Worm (Caenorhabditis elegans) whole organism, L1 larva: ENCODE results near the gene D2023.6.

Experiments used
- C34B4.2 ChIP-seq: sonication (generic microtip); optimal IDR thresholded peaks from 2 replicates; lab custom pipeline; 2017; ENCODE audit warnings: mild to moderate bottlenecking, missing genetic modification characterization, missing compliant biosample characterization
- F16B12.6 ChIP-seq: fragments of 150-350 bp; optimal IDR thresholded peaks from 2 replicates; lab custom pipeline; 2014; ENCODE audit warnings: missing biosample characterization, missing genetic modification characterization
- aha-1 ChIP-seq: fragments of 150-350 bp; optimal IDR thresholded peaks from 2 replicates; lab custom pipeline; 2014; ENCODE audit warnings: missing biosample characterization, missing genetic modification characterization
- aly-2 ChIP-seq: fragments of 150-350 bp; optimal IDR thresholded peaks from 2 replicates; lab custom pipeline; 2014; ENCODE audit warnings: missing biosample characterization, missing genetic modification characterization
- ceh-63 ChIP-seq: fragments of 200-800 bp; sonication (Bioruptor generic); optimal IDR thresholded peaks from 2 replicates; lab custom pipeline; 2018; ENCODE audit warnings: mild to moderate bottlenecking, missing genetic modification characterization, missing compliant biosample characterization
- ceh-8 ChIP-seq: fragments of 200-800 bp; sonication (Bioruptor generic); optimal IDR thresholded peaks from 2 replicates; lab custom pipeline; 2018; ENCODE audit warnings: mild to moderate bottlenecking, missing genetic modification characterization, moderate library complexity, missing compliant biosample characterization
- ceh-88 ChIP-seq: fragments of 200-800 bp; sonication (Bioruptor generic); IDR thresholded peaks from 2 replicates; pipeline ENCODE4 v1.3.6; 2022; ENCODE audit warnings: missing genetic modification characterization, missing compliant biosample characterization
- ceh-90 ChIP-seq: sonication (generic microtip); optimal IDR thresholded peaks from 2 replicates; lab custom pipeline; 2016; ENCODE audit warnings: missing genetic modification characterization, missing compliant biosample characterization
- ces-1 ChIP-seq: fragments of 150-350 bp; optimal IDR thresholded peaks from 2 replicates; lab custom pipeline; 2014; ENCODE audit warnings: missing biosample characterization, missing genetic modification reagents, missing genetic modification characterization
- dpl-1 ChIP-seq, 3 experiments: fragments of 150-350 bp in 2 of 3; sonication (generic microtip) in 1 of 3; optimal IDR thresholded peaks; 2 replicates each; lab custom pipeline; 2014 to 2017; ENCODE audit warnings: missing biosample characterization in 3 of 3, missing genetic modification characterization in 3 of 3, missing genetic modification reagents in 3 of 3
- dsc-1 ChIP-seq: sonication (generic microtip); optimal IDR thresholded peaks from 2 replicates; lab custom pipeline; 2016; ENCODE audit warnings: mild to moderate bottlenecking, missing genetic modification characterization, missing compliant biosample characterization
- efl-1 ChIP-seq, 4 experiments: fragments of 150-350 bp; optimal IDR thresholded peaks in 3 of 4; peaks in 1 of 4; 1 replicate in 1 of 4; 2 replicates in 3 of 4; lab custom pipeline; 2014; ENCODE audit warnings: missing biosample characterization in 2 of 4, missing genetic modification characterization in 2 of 4, missing genetic modification reagents in 2 of 4
- efl-3 ChIP-seq: fragments of 200-800 bp; sonication (Bioruptor generic); optimal IDR thresholded peaks from 2 replicates; lab custom pipeline; 2018; ENCODE audit warnings: mild to moderate bottlenecking, missing genetic modification characterization, missing compliant biosample characterization
- egl-27 ChIP-seq, 2 experiments: fragments of 150-350 bp in 1 of 2; sonication (generic microtip); optimal IDR thresholded peaks; 3 replicates each; lab custom pipeline; 2017 to 2018; ENCODE audit warnings: missing biosample characterization in 2 of 2, missing genetic modification characterization in 2 of 2, missing genetic modification reagents in 2 of 2
- ets-5 ChIP-seq: fragments of 200-800 bp; sonication (Bioruptor generic); IDR thresholded peaks from 2 replicates; pipeline ENCODE4 v1.3.6; 2022; ENCODE audit warnings: missing genetic modification characterization, missing compliant biosample characterization
- fkh-10 ChIP-seq: sonication (generic microtip); optimal IDR thresholded peaks from 2 replicates; lab custom pipeline; 2017; ENCODE audit warnings: missing biosample characterization, missing genetic modification reagents, missing genetic modification characterization
- fkh-4 ChIP-seq: sonication (generic microtip); optimal IDR thresholded peaks from 2 replicates; lab custom pipeline; 2016; ENCODE audit warnings: missing compliant biosample characterization, missing genetic modification characterization, borderline replicate concordance
- fkh-8 ChIP-seq: sonication (generic microtip); optimal IDR thresholded peaks from 2 replicates; lab custom pipeline; 2016; ENCODE audit warnings: mild to moderate bottlenecking, missing genetic modification characterization, missing compliant biosample characterization
- fos-1 ChIP-seq: fragments of 150-350 bp; optimal IDR thresholded peaks from 2 replicates; lab custom pipeline; 2014; ENCODE audit warnings: missing biosample characterization, missing genetic modification characterization
- hlh-17 ChIP-seq: fragments of 200-800 bp; sonication (Bioruptor generic); optimal IDR thresholded peaks from 2 replicates; lab custom pipeline; 2018; ENCODE audit warnings: missing genetic modification characterization, mild to moderate bottlenecking, missing compliant biosample characterization, moderate library complexity, borderline replicate concordance
- hlh-4 ChIP-seq: sonication (generic microtip); optimal IDR thresholded peaks from 2 replicates; lab custom pipeline; 2016; ENCODE audit warnings: mild to moderate bottlenecking, missing genetic modification characterization, missing compliant biosample characterization
- irx-1 ChIP-seq: sonication (generic microtip); optimal IDR thresholded peaks from 2 replicates; lab custom pipeline; 2016; ENCODE audit warnings: missing genetic modification characterization, missing compliant biosample characterization
- jun-1 ChIP-seq: fragments of 150-350 bp; optimal IDR thresholded peaks from 2 replicates; lab custom pipeline; 2014; ENCODE audit warnings: missing biosample characterization, missing genetic modification reagents, missing genetic modification characterization
- lin-14 ChIP-seq: fragments of 200-800 bp; sonication (Bioruptor generic); optimal IDR thresholded peaks from 2 replicates; lab custom pipeline; 2018; ENCODE audit warnings: mild to moderate bottlenecking, missing genetic modification characterization, moderate library complexity, missing compliant biosample characterization
- lin-15B ChIP-seq: fragments of 150-350 bp; sonication (generic microtip); optimal IDR thresholded peaks from 3 replicates; lab custom pipeline; 2014; ENCODE audit warnings: missing biosample characterization, missing genetic modification characterization
- lin-35 ChIP-seq, 2 experiments: fragments of 150-350 bp; optimal IDR thresholded peaks; 2 replicates each; lab custom pipeline; 2014; ENCODE audit warnings: missing biosample characterization in 2 of 2, missing genetic modification characterization in 2 of 2, missing genetic modification reagents in 2 of 2
- lir-3 ChIP-seq: sonication (generic microtip); optimal IDR thresholded peaks from 2 replicates; lab custom pipeline; 2016; ENCODE audit warnings: mild to moderate bottlenecking, missing genetic modification characterization, moderate library complexity, missing compliant biosample characterization; ENCODE audit not compliant: poor library complexity
- mdl-1 ChIP-seq, 2 experiments: fragments of 150-350 bp; optimal IDR thresholded peaks; 2 replicates each; lab custom pipeline; 2014 to 2017; ENCODE audit warnings: missing biosample characterization in 2 of 2, missing genetic modification characterization in 2 of 2, inconsistent platforms in 1 of 2
- mef-2 ChIP-seq: fragments of 150-350 bp; optimal IDR thresholded peaks from 2 replicates; lab custom pipeline; 2014; ENCODE audit warnings: missing biosample characterization, missing genetic modification characterization
- nhr-11 ChIP-seq: fragments of 150-350 bp; optimal IDR thresholded peaks from 2 replicates; lab custom pipeline; 2014; ENCODE audit warnings: missing biosample characterization, missing genetic modification characterization
- nhr-19 ChIP-seq: fragments of 200-800 bp; sonication (Bioruptor generic); conservative IDR thresholded peaks from 2 replicates; pipeline ENCODE4 v1.3.6; 2022; ENCODE audit warnings: missing genetic modification characterization, missing compliant biosample characterization
- nhr-20 ChIP-seq: sonication (generic microtip); optimal IDR thresholded peaks from 2 replicates; lab custom pipeline; 2016; ENCODE audit warnings: mild to moderate bottlenecking, missing genetic modification characterization, missing compliant biosample characterization
- nhr-237 ChIP-seq: fragments of 150-350 bp; optimal IDR thresholded peaks from 2 replicates; lab custom pipeline; 2014; ENCODE audit warnings: missing biosample characterization, missing genetic modification characterization
- nhr-71 ChIP-seq: sonication (generic microtip); optimal IDR thresholded peaks from 2 replicates; lab custom pipeline; 2016; ENCODE audit warnings: mild to moderate bottlenecking, missing genetic modification characterization, moderate library complexity, missing compliant biosample characterization
- nhr-77 ChIP-seq: fragments of 150-350 bp; optimal IDR thresholded peaks from 2 replicates; lab custom pipeline; 2014; ENCODE audit warnings: missing biosample characterization, missing genetic modification characterization
- nhr-84 ChIP-seq: sonication (generic microtip); optimal IDR thresholded peaks from 2 replicates; lab custom pipeline; 2017; ENCODE audit warnings: missing biosample characterization, missing genetic modification characterization
- nhr-85 ChIP-seq: sonication (generic microtip); peaks from one replicate; lab custom pipeline; 2016; ENCODE audit warnings: missing genetic modification characterization, inconsistent platforms, missing compliant biosample characterization
- nhr-90 ChIP-seq: sonication (generic microtip); optimal IDR thresholded peaks from 2 replicates; lab custom pipeline; 2016; ENCODE audit warnings: mild to moderate bottlenecking, missing genetic modification characterization, missing compliant biosample characterization; ENCODE audit not compliant: poor library complexity
- pag-3 ChIP-seq: sonication (generic microtip); optimal IDR thresholded peaks from 2 replicates; lab custom pipeline; 2017; ENCODE audit warnings: missing genetic modification characterization, mild to moderate bottlenecking, missing compliant biosample characterization, antibody characterized with exemption, borderline replicate concordance; ENCODE audit not compliant: insufficient read depth
- pax-3 ChIP-seq: fragments of 200-800 bp; sonication (Bioruptor generic); optimal IDR thresholded peaks from 2 replicates; lab custom pipeline; 2018; ENCODE audit warnings: mild to moderate bottlenecking, missing genetic modification characterization, moderate library complexity, missing compliant biosample characterization
- rnt-1 ChIP-seq: sonication (generic microtip); optimal IDR thresholded peaks from 2 replicates; lab custom pipeline; 2016; ENCODE audit warnings: mild to moderate bottlenecking, missing genetic modification characterization, moderate library complexity, missing compliant biosample characterization
- skn-1 ChIP-seq: fragments of 150-350 bp; optimal IDR thresholded peaks from 2 replicates; lab custom pipeline; 2014; ENCODE audit warnings: missing biosample characterization, missing genetic modification characterization
- snpc-4 ChIP-seq: fragments of 150-350 bp; optimal IDR thresholded peaks from 2 replicates; lab custom pipeline; 2014; ENCODE audit warnings: missing biosample characterization, missing genetic modification characterization
- snu-23 ChIP-seq: sonication (generic microtip); optimal IDR thresholded peaks from 2 replicates; lab custom pipeline; 2016; ENCODE audit warnings: missing genetic modification characterization, missing compliant biosample characterization
- sup-37 ChIP-seq: fragments of 200-800 bp; sonication (Bioruptor generic); optimal IDR thresholded peaks from 2 replicates; lab custom pipeline; 2018; ENCODE audit warnings: mild to moderate bottlenecking, missing genetic modification characterization, missing compliant biosample characterization
- swsn-7 ChIP-seq: sonication (generic microtip); optimal IDR thresholded peaks from 2 replicates; lab custom pipeline; 2016; ENCODE audit warnings: missing genetic modification characterization, missing compliant biosample characterization
- tbx-2 ChIP-seq: sonication (generic microtip); optimal IDR thresholded peaks from 2 replicates; lab custom pipeline; 2016; ENCODE audit warnings: missing genetic modification characterization, missing compliant biosample characterization
- unc-130 ChIP-seq: fragments of 150-350 bp; optimal IDR thresholded peaks from 2 replicates; lab custom pipeline; 2017; ENCODE audit warnings: missing biosample characterization, missing genetic modification characterization, inconsistent platforms
- unc-86 ChIP-seq: sonication (generic microtip); optimal IDR thresholded peaks from 2 replicates; lab custom pipeline; 2016; ENCODE audit warnings: missing genetic modification characterization, missing compliant biosample characterization
- xbp-1 ChIP-seq: sonication (generic microtip); optimal IDR thresholded peaks from 2 replicates; lab custom pipeline; 2016; ENCODE audit warnings: missing genetic modification characterization, missing compliant biosample characterization
- zip-4 ChIP-seq: fragments of 200-800 bp; sonication (Bioruptor generic); optimal IDR thresholded peaks from 2 replicates; lab custom pipeline; 2018; ENCODE audit warnings: mild to moderate bottlenecking, missing genetic modification characterization, moderate library complexity, missing compliant biosample characterization
- ztf-11 ChIP-seq, 2 experiments: sonication (generic microtip); optimal IDR thresholded peaks; 2 replicates each; lab custom pipeline; 2016 to 2017; ENCODE audit warnings: missing genetic modification characterization in 2 of 2, missing biosample characterization in 1 of 2, missing compliant biosample characterization in 1 of 2
- ztf-4 ChIP-seq: fragments of 150-350 bp; optimal IDR thresholded peaks from 2 replicates; lab custom pipeline; 2014; ENCODE audit warnings: missing biosample characterization, missing genetic modification characterization

D2023.6 gene

ce11 chrV:11798320-11798719, 28.8 kb upstream of the D2023.6 start:
- TF ChIP-seq mef-2 (tag; lab: Kevin White, UChicago) (no peak), aly-2 (tag; lab: Kevin White, UChicago) (no peak), nhr-90 (no peak), aha-1 (no peak), C34B4.2 (tag; lab: Kevin White, UChicago) (no peak), hlh-17 (GFP tag; lab: Kevin White, UChicago) (no peak), fkh-4 (no peak), unc-86 (no peak), nhr-71 (tag; lab: Kevin White, UChicago) (peak; percentile 73), mdl-1 (tag; optimal IDR thresholded peaks at IDR 0.05; lab: Kevin White, UChicago) (no peak), lir-3 (tag; lab: Kevin White, UChicago) (peak; percentile 20), efl-1 (optimal IDR thresholded peaks at IDR 0.05; lab: Kevin White, UChicago) (no peak), efl-1 (GFP tag; optimal IDR thresholded peaks at IDR 0.05 in 1 of 2; lab: Kevin White, UChicago) (peak in 1 of 2 experiments; percentile 80), rnt-1 (tag; lab: Kevin White, UChicago) (no peak), fkh-8 (tag; lab: Kevin White, UChicago) (no peak), egl-27 (tag; optimal IDR thresholded peaks at IDR 0.05; lab: Kevin White, UChicago) (no peak), snu-23 (GFP tag; lab: Kevin White, UChicago) (peak; percentile 21), ztf-11 (tag; optimal IDR thresholded peaks at IDR 0.05; lab: Kevin White, UChicago) (no peak), nhr-85 (tag; lab: Kevin White, UChicago) (peak; percentile 74), nhr-237 (tag; lab: Kevin White, UChicago) (no peak), ceh-8 (GFP tag; lab: Kevin White, UChicago) (no peak), unc-130 (tag; lab: Kevin White, UChicago) (no peak), pag-3 (tag; lab: Kevin White, UChicago) (peak; percentile 77), dsc-1 (tag; lab: Kevin White, UChicago) (no peak), snpc-4 (no peak), nhr-77 (tag; lab: Kevin White, UChicago) (no peak), ztf-4 (no peak), efl-3 (no peak), fkh-10 (no peak), skn-1 (tag; lab: Kevin White, UChicago) (no peak), nhr-11 (no peak), fos-1 (tag; lab: Kevin White, UChicago) (no peak), ces-1 (GFP tag; lab: Kevin White, UChicago) (no peak), pax-3 (no peak), F16B12.6 (tag; lab: Kevin White, UChicago) (no peak), zip-4 (GFP tag; lab: Kevin White, UChicago) (no peak), sup-37 (GFP tag; lab: Kevin White, UChicago) (no peak), xbp-1 (no peak), swsn-7 (tag; lab: Kevin White, UChicago) (no peak), dpl-1 (GFP tag; optimal IDR thresholded peaks at IDR 0.05; lab: Kevin White, UChicago) (no peak), nhr-84 (tag; lab: Kevin White, UChicago) (no peak), lin-15B (tag; lab: Kevin White, UChicago) (no peak), tbx-2 (tag; lab: Kevin White, UChicago) (no peak), ceh-63 (GFP tag; lab: Kevin White, UChicago) (no peak), ceh-88 (no peak), ets-5 (GFP tag; lab: Robert Waterston, UW) (no peak), nhr-19 (peak; percentile 26; the same call in 1 of the 2 replicates), lin-14 (GFP tag; lab: Kevin White, UChicago) (peak; percentile 24), irx-1 (no peak), nhr-20 (tag; lab: Kevin White, UChicago) (peak; percentile 67), ceh-90 (tag; lab: Kevin White, UChicago) (no peak), lin-35 (GFP tag; optimal IDR thresholded peaks at IDR 0.05; lab: Kevin White, UChicago) (peak in 1 of 2 experiments; percentile 53), jun-1 (no peak), hlh-4 (tag; lab: Kevin White, UChicago) (no peak)
